Worm (Caenorhabditis elegans) whole organism, early embryonic: ENCODE results near the gene C13A2.10.

Source experiments
- B0310.2 ChIP-seq: sonication (generic microtip); optimal IDR thresholded peaks from 2 replicates; lab custom pipeline; 2016; ENCODE audit warnings: mild to moderate bottlenecking, missing genetic modification characterization, missing compliant biosample characterization
- F13C5.2 ChIP-seq: sonication (generic microtip); optimal IDR thresholded peaks from 2 replicates; lab custom pipeline; 2017; ENCODE audit warnings: mild to moderate bottlenecking, missing genetic modification characterization, inconsistent platforms, missing compliant biosample characterization
- aly-1 ChIP-seq: sonication (generic microtip); optimal IDR thresholded peaks from 2 replicates; lab custom pipeline; 2016; ENCODE audit warnings: missing genetic modification characterization, missing compliant biosample characterization
- ama-1 ChIP-seq: fragments of 150-350 bp; optimal IDR thresholded peaks from 2 replicates; lab custom pipeline; 2014
- ceh-13 ChIP-seq: fragments of 200-800 bp; sonication (Bioruptor generic); optimal IDR thresholded peaks from 2 replicates; lab custom pipeline; 2018; ENCODE audit warnings: mild to moderate bottlenecking, missing genetic modification characterization, missing compliant biosample characterization
- ceh-36 ChIP-seq: sonication (generic microtip); optimal IDR thresholded peaks from 2 replicates; lab custom pipeline; 2016; ENCODE audit warnings: missing genetic modification characterization, inconsistent platforms, missing compliant biosample characterization
- ets-7 ChIP-seq: sonication (generic microtip); optimal IDR thresholded peaks from 2 replicates; lab custom pipeline; 2016; ENCODE audit warnings: missing genotype, missing genetic modification characterization, missing compliant biosample characterization
- flt-1 ChIP-seq: fragments of 200-800 bp; sonication (Bioruptor generic); IDR thresholded peaks from 2 replicates; pipeline ENCODE4 v1.3.6; 2022; ENCODE audit warnings: missing genetic modification characterization, missing compliant biosample characterization
- hmbx-1 ChIP-seq: sonication (generic microtip); optimal IDR thresholded peaks from 2 replicates; lab custom pipeline; 2016; ENCODE audit warnings: mild to moderate bottlenecking, missing genetic modification characterization, missing compliant biosample characterization
- hnd-1 ChIP-seq: sonication (generic microtip); optimal IDR thresholded peaks from 2 replicates; lab custom pipeline; 2016; ENCODE audit warnings: missing genetic modification characterization, missing compliant biosample characterization
- pes-1 ChIP-seq: fragments of 200-800 bp; sonication (Bioruptor generic); IDR thresholded peaks from 2 replicates; pipeline ENCODE4 v1.3.6; 2022; ENCODE audit warnings: missing genetic modification reagents, missing genetic modification characterization, missing compliant biosample characterization
- sea-1 ChIP-seq: fragments of 200-800 bp; sonication (Bioruptor generic); conservative IDR thresholded peaks from 2 replicates; pipeline ENCODE4 v1.3.6; 2022; ENCODE audit warnings: missing genetic modification characterization, missing compliant biosample characterization
- tbx-11 ChIP-seq: fragments of 200-800 bp; sonication (Bioruptor generic); IDR thresholded peaks from 2 replicates; pipeline ENCODE4 v1.3.6; 2022; ENCODE audit warnings: missing genetic modification characterization, missing compliant biosample characterization
- tra-4 ChIP-seq: sonication (generic microtip); optimal IDR thresholded peaks from 2 replicates; lab custom pipeline; 2017; ENCODE audit warnings: missing genetic modification characterization, missing compliant biosample characterization

C13A2.10 gene

ce11 chrV:7225894-7226293 is 49.0 kb downstream of the C13A2.10 start:
- TF ChIP-seq ama-1 (lab: Kevin White, UChicago) (peak; percentile 75), hnd-1 (tag; lab: Kevin White, UChicago) (no peak)

- TF ChIP-seq B0310.2 (tag; lab: Kevin White, UChicago), result no peak
- TF ChIP-seq tbx-11 (GFP tag; lab: Robert Waterston, UW), result no peak
- TF ChIP-seq flt-1 (GFP tag; lab: Robert Waterston, UW), result no peak
- no peak for TF ChIP-seq hnd-1 (tag; lab: Kevin White, UChicago)
- no peak for TF ChIP-seq ceh-36 (tag; lab: Kevin White, UChicago)
- no peak for TF ChIP-seq tra-4
- TF ChIP-seq F13C5.2 (tag; lab: Kevin White, UChicago), result no peak
- TF ChIP-seq sea-1 (GFP tag; lab: Robert Waterston, UW), result no peak
- no peak for TF ChIP-seq ets-7 (tag; lab: Kevin White, UChicago)
- no peak for TF ChIP-seq aly-1
- no peak for TF ChIP-seq hmbx-1 (tag; lab: Kevin White, UChicago)
- TF ChIP-seq ama-1 (lab: Kevin White, UChicago), result no peak
These were observed 49.9 kb downstream of the C13A2.10 start, which contains the start of gene fkb-3 for ce11 chrV:7224947-7225346. fkb-3 (plus strand) TSS chrV:7225223.

- TF ChIP-seq ceh-36 (tag; lab: Kevin White, UChicago) (no peak), ets-7 (tag; lab: Kevin White, UChicago) (no peak), aly-1 (no peak), ceh-13 (GFP tag; lab: Kevin White, UChicago) (no peak), pes-1 (GFP tag; lab: Robert Waterston, UW) (no peak), tbx-11 (GFP tag; lab: Robert Waterston, UW) (no peak), ama-1 (lab: Kevin White, UChicago) (no peak), sea-1 (GFP tag; lab: Robert Waterston, UW) (no peak), hmbx-1 (tag; lab: Kevin White, UChicago) (no peak), flt-1 (GFP tag; lab: Robert Waterston, UW) (no peak), tra-4 (no peak)
These were observed 50.5 kb downstream of the C13A2.10 start for ce11 chrV:7224353-7224752.

ce11 chrV:7223941-7224340 is 51.0 kb downstream of the C13A2.10 start, which contains the start of gene C13F10.1:
C13F10.1 (plus strand) TSS chrV:7224078.
- no peak for TF ChIP-seq flt-1 (GFP tag; lab: Robert Waterston, UW)
